Fruit fly (Drosophila melanogaster): ENCODE results near the gene Sgs3.

Sgs3 gene

dm6 chr3L:11485956-11486609, 25.9 kb upstream of the Sgs3 start (continued):
- TF ChIP-seq CG17568 (GFP tag; optimal IDR thresholded peaks at IDR 0.05) (no peak), Opbp (GFP tag; IDR thresholded peaks at IDR 0.05; ENCODE audit: partially characterized antibody) (no peak), hth (optimal IDR thresholded peaks at IDR 0.05) (no peak), kah (GFP tag; optimal IDR thresholded peaks at IDR 0.05) (no peak), sob (GFP tag; IDR thresholded peaks at IDR 0.05) (no peak), CG10959 (GFP tag; IDR thresholded peaks at IDR 0.05) (0 out of 2 replicates have a peak, but pooled peaks have one; percentile 4), br (optimal IDR thresholded peaks at IDR 0.05) (no peak), CG9817 (tag; optimal IDR thresholded peaks at IDR 0.05) (no peak), nmo (GFP tag; optimal IDR thresholded peaks at IDR 0.05) (no peak), gsb-n (tag; optimal IDR thresholded peaks at IDR 0.05) (no peak), wek (GFP tag; optimal IDR thresholded peaks at IDR 0.05) (no peak), CG2712 (tag; optimal IDR thresholded peaks at IDR 0.05) (peak; percentile 17), oc (tag; optimal IDR thresholded peaks at IDR 0.05) (no peak), CG7357 (GFP tag; IDR thresholded peaks at IDR 0.05) (no peak), CG12219 (GFP tag; optimal IDR thresholded peaks at IDR 0.05) (no peak), Asciz (GFP tag; optimal IDR thresholded peaks at IDR 0.05) (no peak), CG33213 (GFP tag; optimal IDR thresholded peaks at IDR 0.05) (no peak), knrl (GFP tag; IDR thresholded peaks at IDR 0.05; ENCODE audit: partially characterized antibody) (no peak), CG2199 (GFP tag; IDR thresholded peaks at IDR 0.05) (0 out of 3 replicates have a peak, but pooled peaks have one; percentile 11), Awh (GFP tag; IDR thresholded peaks at IDR 0.05) (no peak), CG17186 (GFP tag; optimal IDR thresholded peaks at IDR 0.05) (no peak), Vsx1 (GFP tag; optimal IDR thresholded peaks at IDR 0.05) (no peak), Dbx (GFP tag; IDR thresholded peaks at IDR 0.05) (no peak), MBD-R2 (GFP tag; IDR thresholded peaks at IDR 0.05) (no peak), eve (GFP tag; optimal IDR thresholded peaks at IDR 0.05) (no peak), dimm (GFP tag; IDR thresholded peaks at IDR 0.05) (no peak), Hr51 (GFP tag; optimal IDR thresholded peaks at IDR 0.05) (no peak), Jarid2 (GFP tag; optimal IDR thresholded peaks at IDR 0.05) (no peak), Antp (GFP tag; optimal IDR thresholded peaks at IDR 0.05) (no peak), CG4424 (GFP tag; optimal IDR thresholded peaks at IDR 0.05) (peak; percentile 41), CG8359 (GFP tag; optimal IDR thresholded peaks at IDR 0.05; ENCODE audit: borderline replicate concordance) (no peak), trem (tag; optimal IDR thresholded peaks at IDR 0.05) (no peak), zfh1 (GFP tag; IDR thresholded peaks at IDR 0.05) (peak; percentile 42; the same call in 1 of the 3 replicates), CG17912 (GFP tag; optimal IDR thresholded peaks at IDR 0.05) (no peak), CG13894 (tag; optimal IDR thresholded peaks at IDR 0.05) (no peak), jigr1 (GFP tag; IDR thresholded peaks at IDR 0.05) (no peak), E2f1 (GFP tag; IDR thresholded peaks at IDR 0.05) (0 out of 2 replicates have a peak, but pooled peaks have one; percentile 22), Stat92E (GFP tag; optimal IDR thresholded peaks at IDR 0.05) (no peak), p53 (GFP tag; optimal IDR thresholded peaks at IDR 0.05) (no peak), Lim3 (GFP tag; IDR thresholded peaks at IDR 0.05) (no peak), gem (tag; optimal IDR thresholded peaks at IDR 0.05) (peak; percentile 24), zf30C (GFP tag; optimal IDR thresholded peaks at IDR 0.05) (no peak), lilli (GFP tag; optimal IDR thresholded peaks at IDR 0.05) (no peak), Adf1 (GFP tag; IDR thresholded peaks at IDR 0.05) (no peak), CG2116 (GFP tag; optimal IDR thresholded peaks at IDR 0.05) (no peak), pfk (GFP tag; optimal IDR thresholded peaks at IDR 0.05) (no peak), ro (GFP tag; IDR thresholded peaks at IDR 0.05) (no peak), CkIIα-i1 (GFP tag; IDR thresholded peaks at IDR 0.05) (no peak), ATbp (GFP tag; optimal IDR thresholded peaks at IDR 0.05) (peak; percentile 26), chinmo (GFP tag; IDR thresholded peaks at IDR 0.05; ENCODE audit: partially characterized antibody) (no peak)

All from whole organism, embryonic.